Worm (Caenorhabditis elegans) whole organism, L4 larva: ENCODE measurements around the gene sec-16A.1.

ENCODE experiments used
- D1046.2 ChIP-seq: fragments of 200-800 bp; sonication (Bioruptor generic); IDR thresholded peaks from 2 replicates; pipeline ENCODE4 v1.3.6; 2022; ENCODE audit warnings: missing genetic modification characterization, missing compliant biosample characterization
- F10B5.3 ChIP-seq: sonication (generic microtip); optimal IDR thresholded peaks from 2 replicates; lab custom pipeline; 2016; ENCODE audit warnings: mild to moderate bottlenecking, missing genetic modification characterization, missing compliant biosample characterization
- F37D6.2 ChIP-seq: sonication (generic microtip); optimal IDR thresholded peaks from 2 replicates; lab custom pipeline; 2016; ENCODE audit warnings: mild to moderate bottlenecking, missing genetic modification characterization, missing compliant biosample characterization
- F49E8.2 ChIP-seq: sonication (generic microtip); optimal IDR thresholded peaks from 2 replicates; lab custom pipeline; 2016; ENCODE audit warnings: missing compliant biosample characterization, mild to moderate bottlenecking, missing genetic modification characterization, borderline replicate concordance
- Y75B8A.6 ChIP-seq: fragments of 200-800 bp; sonication (Bioruptor generic); IDR thresholded peaks from 2 replicates; pipeline ENCODE4 v1.3.6; 2022; ENCODE audit warnings: missing genetic modification reagents, missing genetic modification characterization, missing compliant biosample characterization
- ZK337.2 ChIP-seq: fragments of 200-800 bp; sonication (Bioruptor generic); IDR thresholded peaks from 2 replicates; pipeline ENCODE4 v1.3.6; 2022; ENCODE audit warnings: missing genetic modification reagents, missing genetic modification characterization, missing compliant biosample characterization
- aly-2 ChIP-seq: sonication (generic microtip); optimal IDR thresholded peaks from 2 replicates; lab custom pipeline; 2018; ENCODE audit warnings: missing biosample characterization, missing genetic modification characterization
- ceh-28 ChIP-seq: fragments of 150-350 bp; optimal IDR thresholded peaks from 2 replicates; lab custom pipeline; 2014; ENCODE audit warnings: missing biosample characterization, missing genetic modification reagents, missing genetic modification characterization
- dmd-6 ChIP-seq: fragments of 200-800 bp; sonication (Bioruptor generic); IDR thresholded peaks from 2 replicates; pipeline ENCODE4 v1.3.6; 2022; ENCODE audit warnings: missing genetic modification reagents, missing genetic modification characterization, missing compliant biosample characterization
- dmd-8 ChIP-seq: fragments of 200-800 bp; sonication (Bioruptor generic); IDR thresholded peaks from 2 replicates; pipeline ENCODE4 v1.3.6; 2022; ENCODE audit warnings: missing genetic modification characterization, missing compliant biosample characterization
- dpl-1 ChIP-seq: fragments of 150-350 bp; optimal IDR thresholded peaks from 2 replicates; lab custom pipeline; 2014; ENCODE audit warnings: missing biosample characterization, missing genetic modification reagents, missing genetic modification characterization
- egl-43 ChIP-seq: fragments of 200-800 bp; sonication (Bioruptor generic); IDR thresholded peaks from 2 replicates; pipeline ENCODE4 v1.3.6; 2022; ENCODE audit warnings: missing genetic modification reagents, missing genetic modification characterization, missing compliant biosample characterization
- fkh-10 ChIP-seq: fragments of 150-350 bp; optimal IDR thresholded peaks from 2 replicates; lab custom pipeline; 2014; ENCODE audit warnings: missing biosample characterization, missing genetic modification reagents, missing genetic modification characterization
- gei-8 ChIP-seq: fragments of 200-800 bp; sonication (Bioruptor generic); optimal IDR thresholded peaks from 2 replicates; lab custom pipeline; 2018; ENCODE audit warnings: mild to moderate bottlenecking, missing genetic modification characterization, missing compliant biosample characterization
- lim-7 ChIP-seq: fragments of 200-800 bp; sonication (Bioruptor generic); IDR thresholded peaks from 2 replicates; pipeline ENCODE4 v1.3.6; 2022; ENCODE audit warnings: missing genetic modification characterization, missing compliant biosample characterization
- lin-15B ChIP-seq: fragments of 150-350 bp; sonication (generic microtip); optimal IDR thresholded peaks from 3 replicates; lab custom pipeline; 2014; ENCODE audit warnings: missing biosample characterization, missing genetic modification characterization
- lin-29 ChIP-seq: fragments of 200-800 bp; sonication (Bioruptor generic); IDR thresholded peaks from 2 replicates; pipeline ENCODE4 v1.3.6; 2022; ENCODE audit warnings: missing genetic modification reagents, missing genetic modification characterization, missing compliant biosample characterization
- lir-3 ChIP-seq: sonication (generic microtip); optimal IDR thresholded peaks from 2 replicates; lab custom pipeline; 2016; ENCODE audit warnings: mild to moderate bottlenecking, missing genetic modification characterization, missing compliant biosample characterization
- lsy-2 ChIP-seq, 2 experiments: fragments of 150-350 bp in 1 of 2; sonication (generic microtip) in 1 of 2; optimal IDR thresholded peaks; 2 replicates each; lab custom pipeline; 2014 to 2017; ENCODE audit warnings: missing biosample characterization in 2 of 2, missing genetic modification characterization in 2 of 2
- mep-1 ChIP-seq: fragments of 150-350 bp; sonication (generic microtip); optimal IDR thresholded peaks from 3 replicates; lab custom pipeline; 2014; ENCODE audit warnings: missing biosample characterization, missing genetic modification characterization
- nhr-10 ChIP-seq: fragments of 150-350 bp; optimal IDR thresholded peaks from 2 replicates; lab custom pipeline; 2014; ENCODE audit warnings: missing biosample characterization, missing genetic modification characterization
- nhr-25 ChIP-seq: sonication (generic microtip); optimal IDR thresholded peaks from 2 replicates; lab custom pipeline; 2017; ENCODE audit warnings: missing genetic modification characterization, mild to moderate bottlenecking, missing compliant biosample characterization, antibody characterized with exemption, moderate library complexity, borderline replicate concordance; ENCODE audit not compliant: insufficient read depth
- nhr-41 ChIP-seq: fragments of 200-800 bp; sonication (Bioruptor generic); IDR thresholded peaks from 2 replicates; pipeline ENCODE4 v1.3.6; 2022; ENCODE audit warnings: missing genetic modification reagents, missing genetic modification characterization, missing compliant biosample characterization
- nhr-48 ChIP-seq: sonication (generic microtip); optimal IDR thresholded peaks from 2 replicates; lab custom pipeline; 2016; ENCODE audit warnings: mild to moderate bottlenecking, missing genetic modification characterization, missing compliant biosample characterization
- nhr-76 ChIP-seq: fragments of 150-350 bp; optimal IDR thresholded peaks from 2 replicates; lab custom pipeline; 2014; ENCODE audit warnings: missing biosample characterization, missing genetic modification characterization
- nhr-77 ChIP-seq: fragments of 150-350 bp; optimal IDR thresholded peaks from 2 replicates; lab custom pipeline; 2014; ENCODE audit warnings: missing biosample characterization, missing genetic modification characterization
- sdz-12 ChIP-seq: fragments of 200-800 bp; sonication (Bioruptor generic); optimal IDR thresholded peaks from 2 replicates; lab custom pipeline; 2018; ENCODE audit warnings: mild to moderate bottlenecking, missing genetic modification characterization, missing compliant biosample characterization
- set-16 ChIP-seq: fragments of 200-800 bp; sonication (Bioruptor generic); IDR thresholded peaks from 2 replicates; pipeline ENCODE4 v1.3.6; 2022; ENCODE audit warnings: missing genetic modification reagents, missing genetic modification characterization, missing compliant biosample characterization
- skn-1 ChIP-seq: fragments of 150-350 bp; optimal IDR thresholded peaks from 2 replicates; lab custom pipeline; 2014; ENCODE audit warnings: missing biosample characterization, missing genetic modification characterization
- tra-1 ChIP-seq: fragments of 200-800 bp; sonication (Bioruptor generic); IDR thresholded peaks from 2 replicates; pipeline ENCODE4 v1.3.6; 2022; ENCODE audit warnings: missing genetic modification reagents, missing genetic modification characterization, missing compliant biosample characterization
- unc-39 ChIP-seq: sonication (generic microtip); optimal IDR thresholded peaks from 2 replicates; lab custom pipeline; 2017; ENCODE audit warnings: missing biosample characterization, missing genetic modification characterization
- unc-62 ChIP-seq, 3 experiments: fragments of 150-350 bp in 1 of 3; sonication (generic microtip); optimal IDR thresholded peaks in 2 of 3; peaks in 1 of 3; 1 replicate in 1 of 3; 2 replicates in 2 of 3; lab custom pipeline; 2014 to 2017; ENCODE audit warnings: missing biosample characterization in 3 of 3, missing genetic modification characterization in 3 of 3, missing genetic modification reagents in 3 of 3, missing genotype in 1 of 3
- zfp-2 ChIP-seq: sonication (generic microtip); optimal IDR thresholded peaks from 2 replicates; lab custom pipeline; 2016; ENCODE audit warnings: mild to moderate bottlenecking, missing genetic modification characterization, missing compliant biosample characterization
- zfp-3 ChIP-seq: fragments of 200-800 bp; sonication (Bioruptor generic); conservative IDR thresholded peaks from 2 replicates; pipeline ENCODE4 v1.3.6; 2022; ENCODE audit warnings: missing genetic modification reagents, missing genetic modification characterization, missing compliant biosample characterization
- zip-11 ChIP-seq: fragments of 200-800 bp; sonication (Bioruptor generic); IDR thresholded peaks from 2 replicates; pipeline ENCODE4 v1.3.6; 2022; ENCODE audit warnings: missing genetic modification characterization, missing compliant biosample characterization
- ztf-11 ChIP-seq: fragments of 150-350 bp; optimal IDR thresholded peaks from 2 replicates; lab custom pipeline; 2014; ENCODE audit warnings: missing biosample characterization, missing genetic modification characterization

Gene sec-16A.1

ce11 chrIII:9118314-9118850 is 7.3 kb upstream of the sec-16A.1 start, which contains the start of gene grl-11:
Gene grl-11, minus strand, starts transcription at chrIII:9118364.
- TF ChIP-seq zfp-2 (tag; lab: Kevin White, UChicago) (no peak), dmd-8 (GFP tag; lab: Robert Waterston, UW) (no peak), unc-62 (GFP tag; optimal IDR thresholded peaks at IDR 0.05 in 1 of 2; lab: Kevin White, UChicago) (peak in 1 of 2 experiments; percentile 81), unc-62 (tag; optimal IDR thresholded peaks at IDR 0.05; lab: Kevin White, UChicago) (no peak), aly-2 (tag; lab: Kevin White, UChicago) (no peak)

- TF ChIP-seq dmd-6 (GFP tag; lab: Robert Waterston, UW) (no peak), unc-62 (GFP tag; optimal IDR thresholded peaks at IDR 0.05 in 1 of 2; lab: Kevin White, UChicago) (peak in 1 of 2 experiments; percentile 17), unc-62 (tag; optimal IDR thresholded peaks at IDR 0.05; lab: Kevin White, UChicago) (no peak), gei-8 (no peak)
These were observed 6.6 kb upstream of the sec-16A.1 start, which contains the start of gene ced-11 for ce11 chrIII:9118921-9119606. Gene ced-11, plus strand, starts transcription at chrIII:9119556.

ce11 chrIII:9130588-9130987 is 4.9 kb downstream of the sec-16A.1 start, which contains the start of gene ZK512.10:
Gene ZK512.10, plus strand, starts transcription at chrIII:9130888.
- TF ChIP-seq set-16: no peak
- no peak for TF ChIP-seq lin-15B (tag; lab: Kevin White, UChicago)
- no peak for TF ChIP-seq gei-8
- no peak for TF ChIP-seq ztf-11 (tag; lab: Kevin White, UChicago)
- no peak for TF ChIP-seq nhr-25
- TF ChIP-seq nhr-10 (tag; lab: Kevin White, UChicago): no peak
- TF ChIP-seq egl-43 (GFP tag; lab: Robert Waterston, UW): no peak
- no peak for TF ChIP-seq dmd-6 (GFP tag; lab: Robert Waterston, UW)
- no peak for TF ChIP-seq F49E8.2 (tag; lab: Kevin White, UChicago)
- TF ChIP-seq D1046.2 (GFP tag; lab: Robert Waterston, UW): no peak
- no peak for TF ChIP-seq zip-11
- TF ChIP-seq dpl-1 (GFP tag; lab: Kevin White, UChicago): no peak
- no peak for TF ChIP-seq tra-1 (GFP tag; lab: Robert Waterston, UW)
- TF ChIP-seq nhr-76 (tag; lab: Kevin White, UChicago): no peak
- no peak for TF ChIP-seq Y75B8A.6 (GFP tag; lab: Robert Waterston, UW)
- no peak for TF ChIP-seq aly-2 (tag; lab: Kevin White, UChicago)
- TF ChIP-seq sdz-12: no peak
- TF ChIP-seq zfp-3: no peak
- no peak for TF ChIP-seq F37D6.2 (tag; lab: Kevin White, UChicago)

ce11 chrIII:9136587-9136986 is 10.9 kb downstream of the sec-16A.1 start, which contains the start of gene eat-4:
Gene eat-4, plus strand, starts transcription at chrIII:9136887.
- TF ChIP-seq dmd-8 (GFP tag; lab: Robert Waterston, UW): no peak
- no peak for TF ChIP-seq ceh-28 (tag; lab: Kevin White, UChicago)
- TF ChIP-seq ZK337.2 (GFP tag; lab: Robert Waterston, UW): no peak
- no peak for TF ChIP-seq mep-1 (tag; lab: Kevin White, UChicago)
- no peak for TF ChIP-seq nhr-41 (GFP tag; lab: Robert Waterston, UW)
- TF ChIP-seq unc-39 (tag; lab: Kevin White, UChicago): no peak
- TF ChIP-seq lsy-2 (tag; optimal IDR thresholded peaks at IDR 0.05; lab: Kevin White, UChicago): no peak
- no peak for TF ChIP-seq lim-7 (GFP tag; lab: Robert Waterston, UW)
- TF ChIP-seq skn-1 (tag; lab: Kevin White, UChicago): no peak
- TF ChIP-seq lin-29 (GFP tag; lab: Robert Waterston, UW): no peak
- no peak for TF ChIP-seq nhr-48 (tag; lab: Kevin White, UChicago)
- TF ChIP-seq fkh-10 (GFP tag; lab: Kevin White, UChicago): no peak
- no peak for TF ChIP-seq nhr-77 (tag; lab: Kevin White, UChicago)
- no peak for TF ChIP-seq lir-3 (tag; lab: Kevin White, UChicago)
- TF ChIP-seq F10B5.3: no peak
